Fruit fly (Drosophila melanogaster): ENCODE measurements around the gene CG9331.

Gene CG9331

dm6 chr2L:20805624-20806339 lies 16.8 kb upstream of the CG9331 start (continued):
- TF ChIP-seq CG8119 (GFP tag; IDR thresholded peaks at IDR 0.05) = peak; percentile 76
- no peak for TF ChIP-seq fd85E (GFP tag; optimal IDR thresholded peaks at IDR 0.05)
- TF ChIP-seq CG6163 (GFP tag; IDR thresholded peaks at IDR 0.05) = peak; percentile 76
- peak; percentile 11 to 38 for TF ChIP-seq salr (GFP tag; optimal IDR thresholded peaks at IDR 0.05)
- TF ChIP-seq dac (GFP tag; optimal IDR thresholded peaks at IDR 0.05) = peak; percentile 40
- TF ChIP-seq fkh (GFP tag; optimal IDR thresholded peaks at IDR 0.05) = peak; percentile 60
- peak; percentile 72 for TF ChIP-seq Met (GFP tag; optimal IDR thresholded peaks at IDR 0.05)
- TF ChIP-seq Eip78C (GFP tag) = peak; percentile 88
- TF ChIP-seq Eip75B (GFP tag; optimal IDR thresholded peaks at IDR 0.05) = peak; percentile 63
- TF ChIP-seq CG8319 (GFP tag; optimal IDR thresholded peaks at IDR 0.05) = peak; percentile 63

DNA sequence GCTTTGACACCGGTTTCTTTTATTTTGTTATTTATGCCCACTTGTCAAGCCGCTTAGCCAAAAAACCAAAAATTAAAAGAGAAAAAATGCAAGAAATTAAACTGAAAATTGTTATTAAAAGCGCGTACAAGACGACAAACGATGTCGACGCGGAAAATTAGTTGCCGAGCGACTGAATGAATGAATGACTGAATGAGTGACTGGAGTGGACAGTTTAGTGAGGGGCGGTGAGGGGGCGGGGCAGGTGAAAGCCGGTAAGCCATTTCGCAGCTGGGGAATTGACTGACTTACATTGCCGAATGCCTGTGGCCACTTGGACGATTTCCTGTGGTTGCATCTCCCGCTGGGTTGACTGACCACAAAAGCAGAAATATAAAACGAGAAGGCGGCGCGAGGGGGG lies 16.0 kb upstream of the CG9331 start:
- no peak for TF ChIP-seq Sox15 (GFP tag; optimal IDR thresholded peaks at IDR 0.05)
- TF ChIP-seq Eip93F (GFP tag; optimal IDR thresholded peaks at IDR 0.05) = no peak

DNA sequence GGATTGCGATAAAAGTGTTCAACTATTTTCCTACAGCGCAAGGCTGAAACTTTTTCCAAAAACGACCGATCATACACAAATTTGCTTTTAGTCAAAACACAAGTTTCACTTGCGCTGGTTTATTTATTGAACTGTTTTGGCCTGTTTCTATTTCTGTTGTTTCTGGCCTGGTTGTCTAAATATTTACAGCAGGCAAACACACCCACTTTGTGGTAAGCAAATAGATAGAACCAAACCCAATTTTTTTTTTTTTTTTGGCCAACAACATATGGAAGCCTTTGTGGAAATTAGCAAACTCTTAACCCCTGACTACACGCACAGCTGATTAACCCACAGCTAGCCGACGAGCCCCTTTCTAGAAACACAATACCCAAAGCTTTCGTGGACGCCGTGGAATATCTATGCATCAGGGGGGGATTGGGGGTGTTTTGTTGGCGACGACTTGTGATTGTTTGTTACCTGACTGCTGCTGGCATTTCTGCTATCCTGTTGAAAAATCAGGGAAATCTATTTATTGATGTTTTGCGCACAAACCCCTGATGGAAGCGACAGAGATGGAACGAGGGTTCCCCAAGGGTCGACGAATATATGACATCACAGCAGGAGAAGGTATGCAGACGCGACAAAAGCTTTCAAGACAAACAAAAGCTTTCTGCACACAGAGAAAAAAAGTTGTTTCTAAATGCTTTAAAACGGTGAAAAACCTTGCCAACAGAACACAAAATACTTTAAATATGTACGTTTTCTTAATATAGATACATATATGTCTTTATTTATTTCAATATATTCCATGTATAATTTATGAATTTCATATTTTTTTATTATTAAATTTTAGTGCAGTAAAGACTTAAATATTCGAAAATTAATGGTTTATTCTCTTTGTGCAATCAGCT lies 14.8 kb upstream of the CG9331 start:
- TF ChIP-seq CG6854 (GFP tag; optimal IDR thresholded peaks at IDR 0.05) = no peak
- peak; percentile 87 for TF ChIP-seq fkh (GFP tag; optimal IDR thresholded peaks at IDR 0.05)
- TF ChIP-seq Met (GFP tag; optimal IDR thresholded peaks at IDR 0.05) = peak; percentile 10
- TF ChIP-seq Eip78C (GFP tag) = peak; percentile 68
- TF ChIP-seq Hr4 (GFP tag; optimal IDR thresholded peaks at IDR 0.05) = peak; percentile 3
- peak; percentile 24 for TF ChIP-seq dsx (GFP tag; optimal IDR thresholded peaks at IDR 0.05; ENCODE audit: poor library complexity, severe bottlenecking)
- peak; percentile 40 for TF ChIP-seq CG8632 (GFP tag; optimal IDR thresholded peaks at IDR 0.05)
- peak; percentile 53; the same call in 2 of the 3 replicates for TF ChIP-seq eg (GFP tag; IDR thresholded peaks at IDR 0.05)
- TF ChIP-seq vri (GFP tag; optimal IDR thresholded peaks at IDR 0.05) = peak; percentile 30
- TF ChIP-seq pdm3 (GFP tag; optimal IDR thresholded peaks at IDR 0.05) = peak; percentile 19
- no peak for TF ChIP-seq Sox15 (GFP tag; optimal IDR thresholded peaks at IDR 0.05)
- no peak for TF ChIP-seq Sox14 (GFP tag; optimal IDR thresholded peaks at IDR 0.05)
- peak; percentile 34 for TF ChIP-seq acj6 (GFP tag; optimal IDR thresholded peaks at IDR 0.05)
- no peak for TF ChIP-seq dac (GFP tag; optimal IDR thresholded peaks at IDR 0.05)
- no peak for TF ChIP-seq CG11902 (GFP tag; optimal IDR thresholded peaks at IDR 0.05)
- TF ChIP-seq spab (GFP tag; optimal IDR thresholded peaks at IDR 0.05) = no peak
- peak; percentile 3 for TF ChIP-seq CG9139 (GFP tag; optimal IDR thresholded peaks at IDR 0.05)
- no peak for TF ChIP-seq CG16779 (tag; optimal IDR thresholded peaks at IDR 0.05)
- peak; percentile 12 for TF ChIP-seq CG11762 (GFP tag; optimal IDR thresholded peaks at IDR 0.05; ENCODE audit: insufficient read depth)
- peak; percentile 39 for TF ChIP-seq CG32006 (GFP tag; optimal IDR thresholded peaks at IDR 0.05)
- TF ChIP-seq OdsH (GFP tag; optimal IDR thresholded peaks at IDR 0.05) = peak; percentile 33
- no peak for TF ChIP-seq Hr39 (GFP tag; optimal IDR thresholded peaks at IDR 0.05)
- TF ChIP-seq Gug (GFP tag; IDR thresholded peaks at IDR 0.05) = no peak
- TF ChIP-seq CG4318 (GFP tag; optimal IDR thresholded peaks at IDR 0.05) = no peak
- TF ChIP-seq Eip75B (GFP tag; optimal IDR thresholded peaks at IDR 0.05) = no peak
- TF ChIP-seq CG1621 (tag; optimal IDR thresholded peaks at IDR 0.05) = no peak
- TF ChIP-seq Blimp-1 (GFP tag; optimal IDR thresholded peaks at IDR 0.05) = no peak
- no peak for TF ChIP-seq CG8319 (GFP tag; optimal IDR thresholded peaks at IDR 0.05)
- TF ChIP-seq esn (GFP tag; optimal IDR thresholded peaks at IDR 0.05) = peak; percentile 27
- TF ChIP-seq CG3919 (GFP tag; optimal IDR thresholded peaks at IDR 0.05) = peak; percentile 31
- peak; percentile 62 for TF ChIP-seq svp (GFP tag)
- no peak for TF ChIP-seq Hr38 (GFP tag; optimal IDR thresholded peaks at IDR 0.05)
- no peak for TF ChIP-seq Ets21C (GFP tag; optimal IDR thresholded peaks at IDR 0.05)
- TF ChIP-seq Ets96B (tag; optimal IDR thresholded peaks at IDR 0.05) = peak; percentile 44
- TF ChIP-seq cyc (GFP tag; optimal IDR thresholded peaks at IDR 0.05) = no peak
- no peak for TF ChIP-seq Lpt (GFP tag; optimal IDR thresholded peaks at IDR 0.05)
- no peak for TF ChIP-seq CG31627 (GFP tag; optimal IDR thresholded peaks at IDR 0.05)
- TF ChIP-seq lz (GFP tag; optimal IDR thresholded peaks at IDR 0.05) = no peak
- peak; percentile 26 for TF ChIP-seq achi (GFP tag; optimal IDR thresholded peaks at IDR 0.05)
- no peak for TF ChIP-seq net (GFP tag; optimal IDR thresholded peaks at IDR 0.05)
